Fruit fly (Drosophila melanogaster) whole organism, embryonic: Measurements from ENCODE around the gene CG15740.

Experiments
- CG10209 ChIP-seq: fragments of 200-800 bp; sonication (Bioruptor generic); optimal IDR thresholded peaks from 3 replicates; lab custom pipeline; 2017; ENCODE audit warnings: missing biosample characterization, mild to moderate bottlenecking, missing genetic modification characterization, missing genetic modification reagents
- CG11247 ChIP-seq: fragments of 200-800 bp; sonication (Bioruptor generic); IDR thresholded peaks from 2 replicates; pipeline ENCODE4 v1.3.6; 2022; ENCODE audit warnings: missing biosample characterization, missing genetic modification characterization
- CG11560 ChIP-seq: fragments of 200-800 bp; sonication (Bioruptor generic); IDR thresholded peaks from 3 replicates; pipeline ENCODE4 v1.3.6; 2022; ENCODE audit warnings: missing biosample characterization, missing genetic modification characterization
- CG12155 ChIP-seq: fragments of 200-800 bp; sonication (Bioruptor generic); optimal IDR thresholded peaks from 3 replicates; lab custom pipeline; 2016; ENCODE audit warnings: missing biosample characterization, missing genetic modification characterization
- CG1233 ChIP-seq: fragments of 200-800 bp; sonication (Bioruptor generic); optimal IDR thresholded peaks from 4 replicates; lab custom pipeline; 2018; ENCODE audit warnings: missing biosample characterization, mild to moderate bottlenecking, missing genetic modification characterization
- CG15269 ChIP-seq: fragments of 200-800 bp; sonication (Bioruptor generic); optimal IDR thresholded peaks from 2 replicates; lab custom pipeline; 2018; ENCODE audit warnings: missing biosample characterization, mild to moderate bottlenecking, missing genetic modification characterization, moderate library complexity
- CG1529 ChIP-seq: fragments of 200-800 bp; sonication (Bioruptor generic); optimal IDR thresholded peaks from 3 replicates; lab custom pipeline; 2018; ENCODE audit warnings: missing biosample characterization, missing genetic modification characterization
- CG15479 ChIP-seq: fragments of 200-800 bp; sonication (Bioruptor generic); optimal IDR thresholded peaks from 3 replicates; lab custom pipeline; 2019; ENCODE audit warnings: missing biosample characterization, mild to moderate bottlenecking, missing genetic modification characterization, moderate library complexity
- CG16863 ChIP-seq: fragments of 200-800 bp; sonication (Bioruptor generic); optimal IDR thresholded peaks from 3 replicates; lab custom pipeline; 2016; ENCODE audit warnings: missing biosample characterization, missing genetic modification characterization
- CG17385 ChIP-seq: fragments of 200-800 bp; sonication (Bioruptor generic); optimal IDR thresholded peaks from 3 replicates; lab custom pipeline; 2018; ENCODE audit warnings: missing biosample characterization, mild to moderate bottlenecking, missing genetic modification characterization
- CG18619 ChIP-seq: fragments of 200-800 bp; sonication (Bioruptor generic); optimal IDR thresholded peaks from 3 replicates; lab custom pipeline; 2017; ENCODE audit warnings: missing biosample characterization, mild to moderate bottlenecking, missing genetic modification characterization
- CG2199 ChIP-seq: fragments of 200-800 bp; sonication (Bioruptor generic); IDR thresholded peaks from 3 replicates; pipeline ENCODE4 v1.3.6; 2022; ENCODE audit warnings: missing biosample characterization, missing genetic modification characterization
- CG2202 ChIP-seq: fragments of 200-800 bp; sonication (Bioruptor generic); optimal IDR thresholded peaks from 2 replicates; lab custom pipeline; 2018; ENCODE audit warnings: missing biosample characterization, mild to moderate bottlenecking, missing genetic modification characterization
- CG2678 ChIP-seq: fragments of 200-800 bp; sonication (Bioruptor generic); optimal IDR thresholded peaks from 3 replicates; lab custom pipeline; 2019; ENCODE audit warnings: missing biosample characterization, mild to moderate bottlenecking, missing genetic modification characterization, moderate library complexity
- CG2712 ChIP-seq: fragments of 200-800 bp; optimal IDR thresholded peaks from 3 replicates; lab custom pipeline; 2019; ENCODE audit warnings: missing biosample characterization, mild to moderate bottlenecking, missing genetic modification characterization, moderate library complexity
- CG32772 ChIP-seq: fragments of 200-800 bp; sonication (Bioruptor generic); IDR thresholded peaks from 2 replicates; pipeline ENCODE4 v1.3.6; 2022; ENCODE audit warnings: missing biosample characterization, missing genetic modification characterization
- CG3281 ChIP-seq: fragments of 200-800 bp; sonication (Bioruptor generic); optimal IDR thresholded peaks from 3 replicates; lab custom pipeline; 2017; ENCODE audit warnings: missing biosample characterization, mild to moderate bottlenecking, missing genetic modification characterization
- CG3407 ChIP-seq: fragments of 200-800 bp; sonication (Bioruptor generic); optimal IDR thresholded peaks from 2 replicates; lab custom pipeline; 2018; ENCODE audit warnings: missing biosample characterization, mild to moderate bottlenecking, missing genetic modification characterization
- CG34376 ChIP-seq: fragments of 200-800 bp; sonication (Bioruptor generic); optimal IDR thresholded peaks from 2 replicates; lab custom pipeline; 2018; ENCODE audit warnings: missing biosample characterization, mild to moderate bottlenecking, missing genetic modification characterization
- CG5245 ChIP-seq: fragments of 200-800 bp; sonication (Bioruptor generic); optimal IDR thresholded peaks from 3 replicates; lab custom pipeline; 2016; ENCODE audit warnings: missing biosample characterization, missing genetic modification characterization
- CG6254 ChIP-seq: fragments of 200-800 bp; sonication (Bioruptor generic); optimal IDR thresholded peaks from 3 replicates; lab custom pipeline; 2017; ENCODE audit warnings: mild to moderate bottlenecking, missing biosample characterization, missing genetic modification reagents, missing genetic modification characterization
- CG8478 ChIP-seq: fragments of >200 bp; optimal IDR thresholded peaks from 2 replicates; lab custom pipeline; 2018
- D ChIP-seq, 2 experiments: fragments of 200-800 bp in 1 of 2; fragments of >200 bp in 1 of 2; sonication (Bioruptor generic) in 1 of 2; optimal IDR thresholded peaks; 2 replicates in 1 of 2; 3 replicates in 1 of 2; lab custom pipeline; 2017; ENCODE audit warnings: mild to moderate bottlenecking in 1 of 2, missing biosample characterization in 1 of 2, missing genetic modification characterization in 1 of 2, missing genetic modification reagents in 1 of 2
- Deaf1 ChIP-seq: fragments of 200-800 bp; optimal IDR thresholded peaks from 3 replicates; lab custom pipeline; 2019; ENCODE audit warnings: missing biosample characterization, mild to moderate bottlenecking, missing genetic modification characterization, moderate library complexity
- Ets97D ChIP-seq: fragments of 200-800 bp; sonication (Bioruptor generic); optimal IDR thresholded peaks from 3 replicates; lab custom pipeline; 2016; ENCODE audit warnings: missing biosample characterization, missing genetic modification characterization
- Gug ChIP-seq: fragments of 200-800 bp; sonication (Bioruptor generic); IDR thresholded peaks from 4 replicates; pipeline ENCODE4 v1.3.6; 2022; ENCODE audit warnings: missing biosample characterization, missing genetic modification characterization
- Hey ChIP-seq: fragments of 200-800 bp; sonication (Bioruptor generic); optimal IDR thresholded peaks from 3 replicates; lab custom pipeline; 2018; ENCODE audit warnings: missing biosample characterization, mild to moderate bottlenecking, missing genetic modification characterization
- Hr39 ChIP-seq: fragments of >200 bp; optimal IDR thresholded peaks from 2 replicates; lab custom pipeline; 2017
- Max ChIP-seq: fragments of 200-800 bp; sonication (Bioruptor generic); optimal IDR thresholded peaks from 2 replicates; lab custom pipeline; 2016; ENCODE audit warnings: missing biosample characterization, mild to moderate bottlenecking, missing genetic modification characterization
- Oaz ChIP-seq: fragments of 200-800 bp; sonication (Bioruptor generic); IDR thresholded peaks from 2 replicates; pipeline ENCODE4 v1.3.6; 2022; ENCODE audit warnings: missing biosample characterization, missing genetic modification characterization
- Rx ChIP-seq: fragments of 200-800 bp; sonication (Bioruptor generic); IDR thresholded peaks from 2 replicates; pipeline ENCODE4 v1.3.6; 2022; ENCODE audit warnings: missing biosample characterization, missing genetic modification characterization
- Sin3A ChIP-seq: fragments of >200 bp; optimal IDR thresholded peaks from 2 replicates; lab custom pipeline; 2018
- Sox100B ChIP-seq: fragments of 200-800 bp; sonication (Bioruptor generic); optimal IDR thresholded peaks from 3 replicates; lab custom pipeline; 2018; ENCODE audit warnings: missing biosample characterization, mild to moderate bottlenecking, missing genetic modification characterization
- abd-A ChIP-seq: fragments of 200-800 bp; sonication (Bioruptor generic); optimal IDR thresholded peaks from 3 replicates; lab custom pipeline; 2019; ENCODE audit warnings: missing biosample characterization, mild to moderate bottlenecking, missing genetic modification characterization, moderate library complexity
- br ChIP-seq: fragments of >200 bp; optimal IDR thresholded peaks from 2 replicates; lab custom pipeline; 2017
- cad ChIP-seq: fragments of >200 bp; optimal IDR thresholded peaks from 2 replicates; lab custom pipeline; 2017; ENCODE audit warnings: missing biosample characterization, missing genetic modification characterization
- cg ChIP-seq: fragments of 200-800 bp; sonication (Bioruptor generic); optimal IDR thresholded peaks from 3 replicates; lab custom pipeline; 2019; ENCODE audit warnings: missing biosample characterization, mild to moderate bottlenecking, missing genetic modification characterization, moderate library complexity
- dati ChIP-seq: fragments of 200-800 bp; sonication (Bioruptor generic); IDR thresholded peaks from 2 replicates; pipeline ENCODE4 v1.3.6; 2022; ENCODE audit warnings: missing biosample characterization, missing genetic modification characterization
- her ChIP-seq: fragments of 200-800 bp; sonication (Bioruptor generic); optimal IDR thresholded peaks from 2 replicates; lab custom pipeline; 2016; ENCODE audit warnings: missing biosample characterization, missing genetic modification characterization
- hth ChIP-seq: fragments of >200 bp; optimal IDR thresholded peaks from 2 replicates; lab custom pipeline; 2017; ENCODE audit warnings: inconsistent platforms
- lab ChIP-seq: fragments of 200-800 bp; sonication (Bioruptor generic); optimal IDR thresholded peaks from 3 replicates; lab custom pipeline; 2017; ENCODE audit warnings: missing biosample characterization, missing genetic modification characterization, mild to moderate bottlenecking, moderate library complexity, missing genetic modification reagents
- oc ChIP-seq: fragments of 200-800 bp; sonication (Bioruptor generic); optimal IDR thresholded peaks from 2 replicates; lab custom pipeline; 2018; ENCODE audit warnings: missing biosample characterization, mild to moderate bottlenecking, missing genetic modification characterization, moderate library complexity
- odd ChIP-seq: fragments of 200-800 bp; sonication (Bioruptor generic); optimal IDR thresholded peaks from 2 replicates; lab custom pipeline; 2017; ENCODE audit warnings: missing biosample characterization, mild to moderate bottlenecking, missing genetic modification characterization
- org-1 ChIP-seq: fragments of 200-800 bp; sonication (Bioruptor generic); optimal IDR thresholded peaks from 2 replicates; lab custom pipeline; 2017; ENCODE audit warnings: missing biosample characterization, missing genetic modification characterization
- ranshi ChIP-seq: fragments of 200-800 bp; sonication (Bioruptor generic); IDR thresholded peaks from 2 replicates; pipeline ENCODE4 v1.3.6; 2022; ENCODE audit warnings: missing biosample characterization, missing genetic modification characterization
- sc ChIP-seq, 3 experiments: fragments of >200 bp in 2 of 3; fragments of 200-800 bp in 1 of 3; sonication (Bioruptor generic) in 1 of 3; optimal IDR thresholded peaks; 2 replicates in 2 of 3; 3 replicates in 1 of 3; lab custom pipeline; 2017; ENCODE audit warnings: mild to moderate bottlenecking in 1 of 3, missing biosample characterization in 1 of 3, missing genetic modification characterization in 1 of 3, missing genetic modification reagents in 1 of 3
- scrt ChIP-seq: fragments of 200-800 bp; sonication (Bioruptor generic); optimal IDR thresholded peaks from 2 replicates; lab custom pipeline; 2018; ENCODE audit warnings: missing biosample characterization, mild to moderate bottlenecking, missing genetic modification characterization, moderate library complexity
- shn ChIP-seq: fragments of 200-800 bp; sonication (Bioruptor generic); optimal IDR thresholded peaks from 3 replicates; lab custom pipeline; 2016; ENCODE audit warnings: missing biosample characterization, missing genetic modification characterization
- tna ChIP-seq: fragments of 200-800 bp; sonication (Bioruptor generic); IDR thresholded peaks from 2 replicates; pipeline ENCODE4 v1.3.6; 2022; ENCODE audit warnings: missing biosample characterization, missing genetic modification characterization; ENCODE audit not compliant: partially characterized antibody
- tx ChIP-seq: fragments of 200-800 bp; sonication (Bioruptor generic); optimal IDR thresholded peaks from 2 replicates; lab custom pipeline; 2016; ENCODE audit warnings: missing biosample characterization, missing genetic modification characterization
- vfl ChIP-seq: fragments of 200-800 bp; sonication (Bioruptor generic); optimal IDR thresholded peaks from 2 replicates; lab custom pipeline; 2016; ENCODE audit warnings: missing biosample characterization, missing genetic modification characterization

CG15740 gene

dm6 chrX:11848507-11849264 lies 2.8 kb upstream of the CG15740 start (continued):
- TF ChIP-seq tna (GFP tag; lab: Robert Waterston, UW) (no peak), org-1 (GFP tag; lab: Kevin White, UChicago) (no peak), Hr39 (lab: Kevin White, UChicago) (no peak), cad (no peak), CG6254 (GFP tag; lab: Kevin White, UChicago) (no peak), Sin3A (lab: Kevin White, UChicago) (no peak), CG12155 (GFP tag; lab: Kevin White, UChicago) (no peak), CG2199 (GFP tag; lab: Robert Waterston, UW) (0 out of 3 replicates have a peak, but pooled peaks have one; percentile 19), Max (GFP tag; lab: Kevin White, UChicago) (no peak), scrt (GFP tag; lab: Kevin White, UChicago) (peak; percentile 31), Deaf1 (tag; lab: Kevin White, UChicago) (peak; percentile 20), CG18619 (no peak), CG34376 (GFP tag; lab: Kevin White, UChicago) (no peak), CG8478 (lab: Kevin White, UChicago) (no peak), CG11560 (no peak), hth (no peak), CG1529 (peak; percentile 0), lab (GFP tag; lab: Kevin White, UChicago) (peak; percentile 53), abd-A (tag; lab: Kevin White, UChicago) (peak; percentile 78), Gug (no peak), CG3407 (GFP tag; lab: Kevin White, UChicago) (no peak), CG5245 (GFP tag; lab: Kevin White, UChicago) (no peak), tx (GFP tag; lab: Kevin White, UChicago) (no peak), odd (GFP tag; lab: Kevin White, UChicago) (no peak), br (lab: Kevin White, UChicago) (no peak), CG2712 (tag; lab: Kevin White, UChicago) (peak; percentile 53), CG15269 (tag; lab: Kevin White, UChicago) (peak; percentile 74), CG2202 (tag; lab: Kevin White, UChicago) (no peak), Oaz (GFP tag; lab: Robert Waterston, UW) (peak; percentile 35; the same call in 1 of the 2 replicates), Rx (GFP tag; lab: Robert Waterston, UW) (no peak), dati (GFP tag; lab: Robert Waterston, UW) (no peak), CG16863 (GFP tag; lab: Kevin White, UChicago) (no peak), CG32772 (peak; percentile 35), ranshi (GFP tag; lab: Robert Waterston, UW) (no peak), oc (tag; lab: Kevin White, UChicago) (peak; percentile 41), CG2678 (tag; lab: Kevin White, UChicago) (peak; percentile 69), Hey (tag; lab: Kevin White, UChicago) (no peak), shn (GFP tag; lab: Kevin White, UChicago) (no peak), sc (optimal IDR thresholded peaks at IDR 0.05; lab: Kevin White, UChicago) (no peak), sc (GFP tag; optimal IDR thresholded peaks at IDR 0.05; lab: Kevin White, UChicago) (no peak), CG3281 (GFP tag; lab: Kevin White, UChicago) (peak; percentile 37), D (optimal IDR thresholded peaks at IDR 0.05; lab: Kevin White, UChicago) (no peak), D (GFP tag; optimal IDR thresholded peaks at IDR 0.05; lab: Kevin White, UChicago) (no peak), her (GFP tag; lab: Kevin White, UChicago) (no peak), cg (GFP tag; lab: Kevin White, UChicago) (no peak), CG11247 (GFP tag; lab: Robert Waterston, UW) (no peak), Ets97D (GFP tag; lab: Kevin White, UChicago) (no peak), Sox100B (GFP tag; lab: Kevin White, UChicago) (peak; percentile 51), CG15479 (GFP tag; lab: Kevin White, UChicago) (no peak), CG1233 (peak; percentile 16), CG10209 (peak; percentile 41), vfl (GFP tag; lab: Kevin White, UChicago) (no peak), CG17385 (GFP tag; lab: Kevin White, UChicago) (peak; percentile 25)
